Worm (Caenorhabditis elegans) whole organism, L3 larva: ENCODE measurements around the gene Y14H12A.1.

ENCODE experiments used
- ZK546.5 ChIP-seq: sonication (generic microtip); optimal IDR thresholded peaks from 2 replicates; lab custom pipeline; 2017; ENCODE audit warnings: missing biosample characterization, missing genetic modification characterization
- aly-2 ChIP-seq: fragments of 150-350 bp; optimal IDR thresholded peaks from 2 replicates; lab custom pipeline; 2014; ENCODE audit warnings: missing biosample characterization, missing genetic modification characterization
- ama-1 ChIP-seq: fragments of 150-350 bp; optimal IDR thresholded peaks from 2 replicates; lab custom pipeline; 2018
- ceh-16 ChIP-seq: sonication (generic microtip); optimal IDR thresholded peaks from 2 replicates; lab custom pipeline; 2017; ENCODE audit warnings: missing biosample characterization, missing genetic modification characterization
- ceh-28 ChIP-seq: fragments of 150-350 bp; optimal IDR thresholded peaks from 2 replicates; lab custom pipeline; 2014; ENCODE audit warnings: missing biosample characterization, missing genetic modification reagents, missing genetic modification characterization
- ceh-82 ChIP-seq: fragments of 150-350 bp; optimal IDR thresholded peaks from 2 replicates; lab custom pipeline; 2014; ENCODE audit warnings: missing biosample characterization, missing genetic modification characterization
- ceh-9 ChIP-seq: sonication (generic microtip); optimal IDR thresholded peaks from 2 replicates; lab custom pipeline; 2018; ENCODE audit warnings: missing biosample characterization, missing genetic modification characterization
- egl-27 ChIP-seq: sonication (generic microtip); optimal IDR thresholded peaks from 4 replicates; lab custom pipeline; 2017; ENCODE audit warnings: missing biosample characterization, missing genetic modification reagents, missing genetic modification characterization
- egl-5 ChIP-seq: fragments of 150-350 bp; optimal IDR thresholded peaks from 2 replicates; lab custom pipeline; 2017; ENCODE audit warnings: missing biosample characterization, missing genetic modification reagents, missing genetic modification characterization, inconsistent platforms
- elt-1 ChIP-seq: fragments of 150-350 bp; optimal IDR thresholded peaks from 2 replicates; lab custom pipeline; 2014; ENCODE audit warnings: missing biosample characterization, missing genetic modification characterization
- elt-2 ChIP-seq: sonication (generic microtip); optimal IDR thresholded peaks from 2 replicates; lab custom pipeline; 2016; ENCODE audit warnings: missing genetic modification reagents, mild to moderate bottlenecking, missing genetic modification characterization, missing compliant biosample characterization
- elt-3 ChIP-seq, 3 experiments: fragments of 150-350 bp in 1 of 3; sonication (generic microtip) in 2 of 3; optimal IDR thresholded peaks; 2 replicates in 2 of 3; 4 replicates in 1 of 3; lab custom pipeline; 2014 to 2017; ENCODE audit warnings: missing biosample characterization in 3 of 3, missing genetic modification characterization in 3 of 3
- eor-1 ChIP-seq, 2 experiments: fragments of 150-350 bp; optimal IDR thresholded peaks; 2 replicates each; lab custom pipeline; 2014 to 2018; ENCODE audit warnings: missing biosample characterization in 2 of 2, missing genetic modification characterization in 2 of 2
- fkh-10 ChIP-seq: sonication (generic microtip); optimal IDR thresholded peaks from 2 replicates; lab custom pipeline; 2017; ENCODE audit warnings: missing biosample characterization, missing genetic modification reagents, missing genetic modification characterization
- fkh-2 ChIP-seq: fragments of 150-350 bp; optimal IDR thresholded peaks from 2 replicates; lab custom pipeline; 2014; ENCODE audit warnings: missing biosample characterization, missing genetic modification reagents, missing genetic modification characterization
- fos-1 ChIP-seq: fragments of 150-350 bp; optimal IDR thresholded peaks from 2 replicates; lab custom pipeline; 2014; ENCODE audit warnings: missing biosample characterization, missing genetic modification characterization
- hmg-11 ChIP-seq: sonication (generic microtip); optimal IDR thresholded peaks from 2 replicates; lab custom pipeline; 2016; ENCODE audit warnings: missing genetic modification characterization, missing compliant biosample characterization
- jun-1 ChIP-seq: fragments of 150-350 bp; optimal IDR thresholded peaks from 2 replicates; lab custom pipeline; 2014; ENCODE audit warnings: missing biosample characterization, missing genetic modification reagents, missing genetic modification characterization
- lin-15B ChIP-seq: fragments of 150-350 bp; optimal IDR thresholded peaks from 2 replicates; lab custom pipeline; 2014; ENCODE audit warnings: missing biosample characterization, missing genetic modification characterization
- lin-39 ChIP-seq: fragments of 150-350 bp; optimal IDR thresholded peaks from 2 replicates; lab custom pipeline; 2018; ENCODE audit warnings: missing biosample characterization, missing genetic modification reagents, missing genetic modification characterization
- lsy-12 ChIP-seq: sonication (generic microtip); optimal IDR thresholded peaks from 2 replicates; lab custom pipeline; 2016; ENCODE audit warnings: mild to moderate bottlenecking, missing genetic modification characterization, missing compliant biosample characterization
- mdl-1 ChIP-seq: fragments of 150-350 bp; optimal IDR thresholded peaks from 2 replicates; lab custom pipeline; 2014; ENCODE audit warnings: missing biosample characterization, missing genetic modification characterization
- mml-1 ChIP-seq: fragments of 150-350 bp; sonication (generic microtip); optimal IDR thresholded peaks from 3 replicates; lab custom pipeline; 2014; ENCODE audit warnings: missing biosample characterization, missing genetic modification characterization
- nfya-1 ChIP-seq: sonication (generic microtip); optimal IDR thresholded peaks from 2 replicates; lab custom pipeline; 2017; ENCODE audit warnings: missing genetic modification characterization, mild to moderate bottlenecking, missing compliant biosample characterization, antibody characterized with exemption, moderate library complexity; ENCODE audit not compliant: insufficient read depth
- nhr-11 ChIP-seq: fragments of 150-350 bp; optimal IDR thresholded peaks from 2 replicates; lab custom pipeline; 2014; ENCODE audit warnings: missing biosample characterization, missing genetic modification characterization
- nhr-23 ChIP-seq: fragments of 150-350 bp; optimal IDR thresholded peaks from 2 replicates; lab custom pipeline; 2014; ENCODE audit warnings: missing biosample characterization, missing genetic modification reagents, missing genetic modification characterization
- nhr-237 ChIP-seq: fragments of 150-350 bp; optimal IDR thresholded peaks from 2 replicates; lab custom pipeline; 2014; ENCODE audit warnings: missing biosample characterization, missing genetic modification characterization
- nhr-28 ChIP-seq: fragments of 150-350 bp; optimal IDR thresholded peaks from 2 replicates; lab custom pipeline; 2014; ENCODE audit warnings: missing biosample characterization, missing genetic modification characterization
- nhr-43 ChIP-seq: sonication (generic microtip); optimal IDR thresholded peaks from 2 replicates; lab custom pipeline; 2016; ENCODE audit warnings: mild to moderate bottlenecking, missing genetic modification characterization, missing compliant biosample characterization; ENCODE audit not compliant: poor library complexity, severe bottlenecking
- nhr-76 ChIP-seq: fragments of 150-350 bp; sonication (generic microtip); optimal IDR thresholded peaks from 5 replicates; lab custom pipeline; 2014; ENCODE audit warnings: missing biosample characterization, missing genetic modification characterization
- nhr-77 ChIP-seq: fragments of 150-350 bp; optimal IDR thresholded peaks from 2 replicates; lab custom pipeline; 2014; ENCODE audit warnings: missing biosample characterization, missing genetic modification characterization
- pha-4 ChIP-seq: fragments of 150-350 bp; optimal IDR thresholded peaks from 2 replicates; lab custom pipeline; 2014; ENCODE audit warnings: missing biosample characterization, missing genetic modification reagents, missing genetic modification characterization
- pqm-1 ChIP-seq: fragments of 150-350 bp; optimal IDR thresholded peaks from 2 replicates; lab custom pipeline; 2017; ENCODE audit warnings: missing biosample characterization, missing genetic modification characterization, inconsistent platforms
- sea-2 ChIP-seq: fragments of 150-350 bp; sonication (generic microtip); optimal IDR thresholded peaks from 4 replicates; lab custom pipeline; 2014; ENCODE audit warnings: missing biosample characterization, missing genetic modification reagents, missing genetic modification characterization
- skn-1 ChIP-seq: fragments of 150-350 bp; optimal IDR thresholded peaks from 2 replicates; lab custom pipeline; 2014; ENCODE audit warnings: missing biosample characterization, missing genetic modification characterization
- snpc-4 ChIP-seq: fragments of 150-350 bp; optimal IDR thresholded peaks from 2 replicates; lab custom pipeline; 2014; ENCODE audit warnings: missing biosample characterization, missing genetic modification characterization
- tbx-2 ChIP-seq: sonication (generic microtip); optimal IDR thresholded peaks from 2 replicates; lab custom pipeline; 2016; ENCODE audit warnings: mild to moderate bottlenecking, missing genetic modification characterization, missing compliant biosample characterization
- unc-39 ChIP-seq: sonication (generic microtip); optimal IDR thresholded peaks from 4 replicates; lab custom pipeline; 2017; ENCODE audit warnings: missing biosample characterization, missing genetic modification characterization
- unc-62 ChIP-seq: fragments of 150-350 bp; sonication (generic microtip); optimal IDR thresholded peaks from 4 replicates; lab custom pipeline; 2014; ENCODE audit warnings: missing biosample characterization, missing genetic modification reagents, missing genetic modification characterization
- ztf-11 ChIP-seq: fragments of 150-350 bp; optimal IDR thresholded peaks from 2 replicates; lab custom pipeline; 2014; ENCODE audit warnings: missing biosample characterization, missing genetic modification characterization
- ztf-4 ChIP-seq: fragments of 150-350 bp; optimal IDR thresholded peaks from 2 replicates; lab custom pipeline; 2014; ENCODE audit warnings: missing biosample characterization, missing genetic modification characterization

Y14H12A.1 gene

DNA sequence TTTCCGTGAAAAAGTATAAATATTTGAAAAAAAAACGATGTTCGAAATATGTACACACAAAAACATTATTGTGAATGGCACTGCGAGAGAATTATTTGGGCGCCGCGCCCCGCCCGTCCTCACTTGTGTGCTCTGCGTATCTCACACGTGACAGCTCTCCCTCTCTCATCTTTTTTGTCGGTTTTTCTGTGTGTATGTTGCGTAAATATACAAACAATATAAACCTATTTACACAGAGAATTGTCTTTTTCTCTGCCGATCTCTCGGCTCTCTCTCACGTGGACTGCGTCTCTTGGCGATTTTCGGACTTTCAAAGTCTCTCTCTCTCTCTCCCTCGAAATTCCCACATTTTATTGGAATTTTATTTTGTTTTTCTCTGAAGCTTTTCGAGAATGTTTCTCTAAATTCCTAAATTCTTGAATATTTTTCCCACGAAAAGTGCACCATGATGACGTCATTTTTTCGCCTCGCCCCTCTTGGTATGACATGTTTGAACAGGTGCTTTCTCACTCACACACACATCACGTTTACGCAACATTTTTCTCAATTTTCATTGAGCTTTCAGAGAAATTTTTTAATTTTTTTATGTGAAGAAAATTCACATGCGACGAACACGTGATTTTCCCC is 34.2 kb upstream of the Y14H12A.1 start:
- peak; percentile 36 for TF ChIP-seq lin-15B (tag; lab: Kevin White, UChicago)
- TF ChIP-seq sea-2 (GFP tag; lab: Kevin White, UChicago) = peak; percentile 88
- TF ChIP-seq nhr-28 = no peak
- TF ChIP-seq nfya-1 (tag; lab: Kevin White, UChicago) = peak; percentile 73
- TF ChIP-seq hmg-11 (tag; lab: Kevin White, UChicago) = peak; percentile 78
- TF ChIP-seq ZK546.5 (tag; lab: Kevin White, UChicago) = no peak
- TF ChIP-seq mdl-1 (tag; lab: Kevin White, UChicago) = peak; percentile 92
- TF ChIP-seq egl-27 (tag; lab: Kevin White, UChicago) = peak; percentile 35
- TF ChIP-seq snpc-4 (tag; lab: Kevin White, UChicago) = peak; percentile 45
- peak; percentile 65 for TF ChIP-seq fkh-10 (GFP tag; lab: Kevin White, UChicago)
- peak; percentile 72 for TF ChIP-seq jun-1 (tag; lab: Kevin White, UChicago)
- peak; percentile 48 for TF ChIP-seq ztf-4 (tag; lab: Kevin White, UChicago)
- peak; percentile 54 for TF ChIP-seq ama-1
- no peak for TF ChIP-seq nhr-77 (tag; lab: Kevin White, UChicago)
- TF ChIP-seq skn-1 = no peak
- TF ChIP-seq elt-3 (tag; optimal IDR thresholded peaks at IDR 0.05; lab: Kevin White, UChicago) = no peak
- TF ChIP-seq nhr-23 = peak; percentile 22
- TF ChIP-seq pqm-1 = peak; percentile 87
- peak; percentile 72 for TF ChIP-seq egl-5 (tag; lab: Kevin White, UChicago)
- TF ChIP-seq nhr-11 (tag; lab: Kevin White, UChicago) = peak; percentile 69
- no peak for TF ChIP-seq unc-39
- peak; percentile 82 for TF ChIP-seq lin-39
- TF ChIP-seq elt-2 (tag; lab: Kevin White, UChicago) = peak; percentile 83
- peak; percentile 75 for TF ChIP-seq lsy-12 (tag; lab: Kevin White, UChicago)
- TF ChIP-seq aly-2 (tag; lab: Kevin White, UChicago) = no peak
- no peak for TF ChIP-seq nhr-237 (tag; lab: Kevin White, UChicago)
- TF ChIP-seq fkh-2 (tag; lab: Kevin White, UChicago) = no peak
- peak; percentile 10 for TF ChIP-seq tbx-2 (tag; lab: Kevin White, UChicago)
- TF ChIP-seq pha-4 (tag; lab: Kevin White, UChicago) = peak; percentile 100

ce11 chrII:3959432-3960102 is 33.4 kb upstream of the Y14H12A.1 start:
- peak; percentile 91 for TF ChIP-seq sea-2 (GFP tag; lab: Kevin White, UChicago)
- TF ChIP-seq eor-1 (tag; optimal IDR thresholded peaks at IDR 0.05; lab: Kevin White, UChicago) = no peak
- TF ChIP-seq ceh-82 (tag; lab: Kevin White, UChicago) = no peak
- TF ChIP-seq hmg-11 (tag; lab: Kevin White, UChicago) = no peak
- no peak for TF ChIP-seq ceh-28 (tag; lab: Kevin White, UChicago)
- TF ChIP-seq nfya-1 (tag; lab: Kevin White, UChicago) = peak; percentile 10
- TF ChIP-seq, all 47 proteins: peak for 2

DNA sequence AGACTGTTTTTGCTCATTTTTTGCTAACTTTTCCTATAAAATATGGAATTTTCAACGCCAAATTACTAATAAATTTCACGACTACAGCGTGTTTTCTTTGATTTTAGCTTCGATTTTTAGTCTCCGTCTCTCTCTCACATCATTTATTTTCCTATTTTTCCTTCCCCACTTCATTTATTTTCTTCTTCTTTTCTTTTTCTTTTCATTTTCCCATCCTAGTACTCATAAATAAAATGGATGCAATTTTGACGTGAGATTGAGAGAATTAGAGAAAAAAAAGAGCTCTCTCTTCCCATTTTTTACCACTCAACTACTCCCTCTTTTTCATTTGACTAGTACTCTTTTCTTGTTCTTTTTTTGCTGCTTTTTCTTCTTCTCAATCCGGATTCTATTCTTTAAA is 32.7 kb upstream of the Y14H12A.1 start:
- no peak for TF ChIP-seq lin-15B (tag; lab: Kevin White, UChicago)
- TF ChIP-seq elt-3 (tag; optimal IDR thresholded peaks at IDR 0.05; lab: Kevin White, UChicago) = no peak
- peak; percentile 47 for TF ChIP-seq nfya-1 (tag; lab: Kevin White, UChicago)
- TF ChIP-seq fkh-10 (GFP tag; lab: Kevin White, UChicago) = peak; percentile 24

- no peak for TF ChIP-seq elt-1 (tag; lab: Kevin White, UChicago)
- TF ChIP-seq egl-5 (tag; lab: Kevin White, UChicago) = no peak
- no peak for TF ChIP-seq ceh-16 (tag; lab: Kevin White, UChicago)
- TF ChIP-seq jun-1 (tag; lab: Kevin White, UChicago) = no peak
- peak; percentile 9 for TF ChIP-seq ama-1
- no peak for TF ChIP-seq ceh-9 (tag; lab: Kevin White, UChicago)
- TF ChIP-seq ceh-82 (tag; lab: Kevin White, UChicago) = no peak
- no peak for TF ChIP-seq fos-1 (tag; lab: Kevin White, UChicago)
- no peak for TF ChIP-seq nhr-237 (tag; lab: Kevin White, UChicago)
- TF ChIP-seq tbx-2 (tag; lab: Kevin White, UChicago) = no peak
- TF ChIP-seq unc-39 = no peak
- no peak for TF ChIP-seq ztf-11
- no peak for TF ChIP-seq unc-62 (GFP tag; lab: Kevin White, UChicago)
- TF ChIP-seq snpc-4 (tag; lab: Kevin White, UChicago) = no peak
- TF ChIP-seq sea-2 (GFP tag; lab: Kevin White, UChicago) = no peak
- peak; percentile 58 for TF ChIP-seq nfya-1 (tag; lab: Kevin White, UChicago)
- TF ChIP-seq mml-1 (tag; lab: Kevin White, UChicago) = no peak
- TF ChIP-seq nhr-76 (tag; lab: Kevin White, UChicago) = no peak
- peak; percentile 49 for TF ChIP-seq lin-39
- TF ChIP-seq hmg-11 (tag; lab: Kevin White, UChicago) = no peak
- no peak for TF ChIP-seq nhr-43 (tag; lab: Kevin White, UChicago)
- TF ChIP-seq, all 47 proteins: peak for 3
Observed at ce11 chrII:3961256-3961655, 31.7 kb upstream of the Y14H12A.1 start.
